Fruit fly (Drosophila melanogaster): ENCODE results near the gene Prosbeta4R2.

DNA sequence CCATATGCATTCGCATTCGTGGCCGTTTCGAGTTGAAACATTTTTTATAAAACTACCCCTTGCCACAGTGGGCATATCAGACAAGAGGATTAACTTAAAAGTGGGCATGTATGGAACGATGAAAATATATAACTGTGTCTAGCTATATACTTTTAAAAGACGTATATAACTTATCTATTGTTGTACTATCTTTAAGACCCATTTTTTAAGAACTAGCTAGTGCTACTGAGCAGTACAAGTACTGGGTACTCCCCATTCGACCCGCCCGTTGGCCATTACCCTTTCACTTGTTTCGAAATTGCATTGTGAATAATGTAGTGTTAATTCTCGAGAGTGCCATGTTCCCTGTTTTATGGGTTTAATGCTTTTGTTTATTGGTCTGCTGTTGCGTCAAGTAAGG is 48.5 kb upstream of the Prosbeta4R2 start:
- TF ChIP-seq CG13894 (tag; optimal IDR thresholded peaks at IDR 0.05) = no peak
- TF ChIP-seq CG9876 (GFP tag; optimal IDR thresholded peaks at IDR 0.05) = no peak
- TF ChIP-seq gt (GFP tag; IDR thresholded peaks at IDR 0.05) = no peak
- no peak for TF ChIP-seq CG12104 (GFP tag; optimal IDR thresholded peaks at IDR 0.05)
- no peak for TF ChIP-seq chif (GFP tag; optimal IDR thresholded peaks at IDR 0.05)
- no peak for TF ChIP-seq Rfx (GFP tag; IDR thresholded peaks at IDR 0.05)
- no peak for TF ChIP-seq PHDP (tag; optimal IDR thresholded peaks at IDR 0.05)
- no peak for TF ChIP-seq HmgD (GFP tag; optimal IDR thresholded peaks at IDR 0.05)
- no peak for TF ChIP-seq CG7372 (GFP tag; IDR thresholded peaks at IDR 0.05)
- TF ChIP-seq tx (GFP tag; optimal IDR thresholded peaks at IDR 0.05) = no peak
- TF ChIP-seq CG16815 (GFP tag; optimal IDR thresholded peaks at IDR 0.05) = no peak
- TF ChIP-seq grn (GFP tag; optimal IDR thresholded peaks at IDR 0.05) = no peak
- no peak for TF ChIP-seq esg (GFP tag; conservative IDR thresholded peaks at IDR 0.05)
- TF ChIP-seq CG13296 (GFP tag; optimal IDR thresholded peaks at IDR 0.05) = no peak

All from whole organism, embryonic.